Worm (Caenorhabditis elegans) whole organism, early embryonic: ENCODE data around the gene H04D03.7.

ENCODE experiments used
- B0310.2 ChIP-seq: sonication (generic microtip); optimal IDR thresholded peaks from 2 replicates; lab custom pipeline; 2016; ENCODE audit warnings: mild to moderate bottlenecking, missing genetic modification characterization, missing compliant biosample characterization
- aly-1 ChIP-seq: sonication (generic microtip); optimal IDR thresholded peaks from 2 replicates; lab custom pipeline; 2016; ENCODE audit warnings: missing genetic modification characterization, missing compliant biosample characterization
- ama-1 ChIP-seq: fragments of 150-350 bp; optimal IDR thresholded peaks from 2 replicates; lab custom pipeline; 2014
- ceh-36 ChIP-seq: sonication (generic microtip); optimal IDR thresholded peaks from 2 replicates; lab custom pipeline; 2016; ENCODE audit warnings: missing genetic modification characterization, inconsistent platforms, missing compliant biosample characterization
- ets-7 ChIP-seq: sonication (generic microtip); optimal IDR thresholded peaks from 2 replicates; lab custom pipeline; 2016; ENCODE audit warnings: missing genotype, missing genetic modification characterization, missing compliant biosample characterization
- hmbx-1 ChIP-seq: sonication (generic microtip); optimal IDR thresholded peaks from 2 replicates; lab custom pipeline; 2016; ENCODE audit warnings: mild to moderate bottlenecking, missing genetic modification characterization, missing compliant biosample characterization
- hmg-4 ChIP-seq: fragments of 200-800 bp; sonication (Bioruptor generic); optimal IDR thresholded peaks from 2 replicates; lab custom pipeline; 2018; ENCODE audit warnings: mild to moderate bottlenecking, missing genetic modification characterization, missing compliant biosample characterization
- tbx-37 ChIP-seq: fragments of 200-800 bp; sonication (Bioruptor generic); conservative IDR thresholded peaks from 2 replicates; pipeline ENCODE4 v1.3.6; 2022; ENCODE audit warnings: missing genetic modification reagents, missing genetic modification characterization, missing compliant biosample characterization

DNA sequence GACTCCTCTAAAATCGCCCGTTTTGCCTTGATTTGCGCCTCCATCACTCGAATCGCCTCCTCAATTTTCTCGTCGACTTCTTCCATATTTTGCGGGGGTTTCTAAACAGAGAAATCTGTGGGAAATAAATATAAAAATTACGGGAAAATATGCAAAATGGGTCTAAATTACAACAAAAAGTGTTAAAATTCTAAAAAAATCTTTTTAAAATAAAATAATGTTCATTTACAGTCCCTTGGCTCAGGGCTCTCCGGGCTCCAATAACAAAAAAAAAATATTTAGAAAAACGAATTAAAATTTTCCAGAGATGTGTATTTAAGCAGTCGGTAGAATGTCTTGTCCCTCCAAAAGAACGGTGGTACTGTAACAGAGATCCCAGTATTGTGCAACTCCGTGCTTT, 22.7 kb downstream of the H04D03.7 start, which contains the start of gene M03C11.6:
- TF ChIP-seq aly-1 (no peak), B0310.2 (tag; lab: Kevin White, UChicago) (no peak), ets-7 (tag; lab: Kevin White, UChicago) (no peak), hmg-4 (no peak), hmbx-1 (tag; lab: Kevin White, UChicago) (no peak), tbx-37 (GFP tag; lab: Robert Waterston, UW) (no peak), ama-1 (lab: Kevin White, UChicago) (no peak), ceh-36 (tag; lab: Kevin White, UChicago) (no peak)
